Worm (Caenorhabditis elegans) whole organism, L4 larva: Measurements from ENCODE around the gene T28C6.8.
A peak's percentile ranks its signal among the peaks of the same experiment; 100 is the strongest.

ENCODE experiments used
- F10B5.3 ChIP-seq: sonication (generic microtip); optimal IDR thresholded peaks from 2 replicates; lab custom pipeline; 2016; ENCODE audit warnings: mild to moderate bottlenecking, missing genetic modification characterization, missing compliant biosample characterization
- F44E2.7 ChIP-seq: fragments of 200-800 bp; sonication (Bioruptor generic); IDR thresholded peaks from 2 replicates; pipeline ENCODE4 v2.1.2; 2022; ENCODE audit warnings: missing genetic modification characterization, missing compliant biosample characterization
- Y5F2A.4 ChIP-seq: fragments of 200-800 bp; sonication (Bioruptor generic); optimal IDR thresholded peaks from 2 replicates; lab custom pipeline; 2018; ENCODE audit warnings: mild to moderate bottlenecking, missing genetic modification characterization, missing compliant biosample characterization
- aha-1 ChIP-seq: fragments of 150-350 bp; peaks from one replicate; lab custom pipeline; 2014; ENCODE audit warnings: missing biosample characterization, missing genetic modification characterization
- aly-2 ChIP-seq: sonication (generic microtip); optimal IDR thresholded peaks from 2 replicates; lab custom pipeline; 2018; ENCODE audit warnings: missing biosample characterization, missing genetic modification characterization
- ceh-20 ChIP-seq: fragments of 200-800 bp; sonication (Bioruptor generic); IDR thresholded peaks from 2 replicates; pipeline ENCODE4 v1.3.6; 2022; ENCODE audit warnings: missing genetic modification reagents, missing genetic modification characterization, missing compliant biosample characterization
- ceh-32 ChIP-seq: sonication (generic microtip); optimal IDR thresholded peaks from 2 replicates; lab custom pipeline; 2016; ENCODE audit warnings: mild to moderate bottlenecking, missing genetic modification characterization, missing compliant biosample characterization; ENCODE audit not compliant: poor library complexity
- daf-12 ChIP-seq: fragments of 150-350 bp; optimal IDR thresholded peaks from 2 replicates; lab custom pipeline; 2014; ENCODE audit warnings: missing biosample characterization, missing genetic modification reagents, missing genetic modification characterization
- daf-16 ChIP-seq, 3 experiments: sonication (generic microtip); optimal IDR thresholded peaks; 2 replicates each; lab custom pipeline; 2016 to 2017; ENCODE audit warnings: missing genetic modification characterization in 3 of 3, missing genetic modification reagents in 3 of 3, mild to moderate bottlenecking in 2 of 3, missing compliant biosample characterization in 2 of 3, missing biosample characterization in 1 of 3, moderate library complexity in 1 of 3
- daf-19 ChIP-seq: fragments of 200-800 bp; sonication (Bioruptor generic); conservative IDR thresholded peaks from 2 replicates; pipeline ENCODE4 v1.3.6; 2022; ENCODE audit warnings: missing genetic modification characterization, missing compliant biosample characterization
- daf-8 ChIP-seq: fragments of 200-800 bp; sonication (Bioruptor generic); IDR thresholded peaks from 2 replicates; pipeline ENCODE4 v1.3.6; 2022; ENCODE audit warnings: missing genetic modification characterization, missing compliant biosample characterization
- dmd-6 ChIP-seq: fragments of 200-800 bp; sonication (Bioruptor generic); IDR thresholded peaks from 2 replicates; pipeline ENCODE4 v1.3.6; 2022; ENCODE audit warnings: missing genetic modification reagents, missing genetic modification characterization, missing compliant biosample characterization
- dve-1 ChIP-seq: sonication (generic microtip); optimal IDR thresholded peaks from 2 replicates; lab custom pipeline; 2017; ENCODE audit warnings: antibody characterized with exemption, mild to moderate bottlenecking, missing genetic modification characterization, missing compliant biosample characterization; ENCODE audit not compliant: insufficient read depth
- egl-27 ChIP-seq: sonication (generic microtip); optimal IDR thresholded peaks from 3 replicates; lab custom pipeline; 2017; ENCODE audit warnings: missing biosample characterization, missing genetic modification reagents, missing genetic modification characterization
- fos-1 ChIP-seq: fragments of 150-350 bp; optimal IDR thresholded peaks from 2 replicates; lab custom pipeline; 2014; ENCODE audit warnings: missing biosample characterization, missing genetic modification characterization
- hif-1 ChIP-seq, 2 experiments: sonication (generic microtip); optimal IDR thresholded peaks; 2 replicates each; lab custom pipeline; 2016 to 2017; ENCODE audit warnings: missing compliant biosample characterization in 2 of 2, missing genetic modification characterization in 2 of 2, missing genetic modification reagents in 2 of 2, missing genotype in 2 of 2, mild to moderate bottlenecking in 1 of 2
- hlh-11 ChIP-seq: fragments of 200-800 bp; sonication (Bioruptor generic); optimal IDR thresholded peaks from 2 replicates; lab custom pipeline; 2018; ENCODE audit warnings: mild to moderate bottlenecking, missing genetic modification characterization, missing compliant biosample characterization
- hlh-30 ChIP-seq: sonication (generic microtip); optimal IDR thresholded peaks from 2 replicates; lab custom pipeline; 2017; ENCODE audit warnings: antibody characterized with exemption, mild to moderate bottlenecking, missing genetic modification characterization, missing compliant biosample characterization; ENCODE audit not compliant: insufficient read depth
- hmg-1.1 ChIP-seq: fragments of 200-800 bp; sonication (Bioruptor generic); IDR thresholded peaks from 2 replicates; pipeline ENCODE4 v1.3.6; 2022; ENCODE audit warnings: missing genetic modification reagents, missing genetic modification characterization, missing compliant biosample characterization
- lim-7 ChIP-seq: fragments of 200-800 bp; sonication (Bioruptor generic); IDR thresholded peaks from 2 replicates; pipeline ENCODE4 v1.3.6; 2022; ENCODE audit warnings: missing genetic modification characterization, missing compliant biosample characterization
- lin-15B ChIP-seq: fragments of 150-350 bp; sonication (generic microtip); optimal IDR thresholded peaks from 3 replicates; lab custom pipeline; 2014; ENCODE audit warnings: missing biosample characterization, missing genetic modification characterization
- lin-29 ChIP-seq: fragments of 200-800 bp; sonication (Bioruptor generic); IDR thresholded peaks from 2 replicates; pipeline ENCODE4 v1.3.6; 2022; ENCODE audit warnings: missing genetic modification reagents, missing genetic modification characterization, missing compliant biosample characterization
- lsy-2 ChIP-seq, 2 experiments: fragments of 150-350 bp in 1 of 2; sonication (generic microtip) in 1 of 2; optimal IDR thresholded peaks; 2 replicates each; lab custom pipeline; 2014 to 2017; ENCODE audit warnings: missing biosample characterization in 2 of 2, missing genetic modification characterization in 2 of 2
- madf-5 ChIP-seq, 2 experiments: fragments of 200-800 bp; sonication (Bioruptor generic); IDR thresholded peaks; 2 replicates each; pipeline ENCODE4 v1.3.6; 2022; ENCODE audit warnings: missing compliant biosample characterization in 2 of 2, missing genetic modification characterization in 2 of 2
- mdl-1 ChIP-seq, 2 experiments: fragments of 150-350 bp in 1 of 2; sonication (generic microtip) in 1 of 2; optimal IDR thresholded peaks; 2 replicates each; lab custom pipeline; 2014 to 2017; ENCODE audit warnings: missing biosample characterization in 2 of 2, missing genetic modification characterization in 2 of 2
- mdt-29 ChIP-seq: fragments of 200-800 bp; sonication (Bioruptor generic); IDR thresholded peaks from 2 replicates; pipeline ENCODE4 v1.3.6; 2022; ENCODE audit warnings: missing genetic modification reagents, missing genetic modification characterization, missing compliant biosample characterization
- mxl-3 ChIP-seq: fragments of 200-800 bp; sonication (Bioruptor generic); optimal IDR thresholded peaks from 2 replicates; lab custom pipeline; 2018; ENCODE audit warnings: mild to moderate bottlenecking, missing genetic modification characterization, missing compliant biosample characterization
- nhr-102 ChIP-seq: sonication (generic microtip); optimal IDR thresholded peaks from 2 replicates; lab custom pipeline; 2016; ENCODE audit warnings: mild to moderate bottlenecking, missing genetic modification characterization, moderate library complexity, missing compliant biosample characterization
- nhr-25 ChIP-seq: sonication (generic microtip); optimal IDR thresholded peaks from 2 replicates; lab custom pipeline; 2017; ENCODE audit warnings: missing genetic modification characterization, mild to moderate bottlenecking, missing compliant biosample characterization, antibody characterized with exemption, moderate library complexity, borderline replicate concordance; ENCODE audit not compliant: insufficient read depth
- nhr-28 ChIP-seq: fragments of 150-350 bp; optimal IDR thresholded peaks from 2 replicates; lab custom pipeline; 2014; ENCODE audit warnings: missing biosample characterization, missing genetic modification characterization
- nhr-48 ChIP-seq: sonication (generic microtip); optimal IDR thresholded peaks from 2 replicates; lab custom pipeline; 2016; ENCODE audit warnings: mild to moderate bottlenecking, missing genetic modification characterization, missing compliant biosample characterization
- nhr-6 ChIP-seq: fragments of 150-350 bp; optimal IDR thresholded peaks from 2 replicates; lab custom pipeline; 2014; ENCODE audit warnings: missing biosample characterization, missing genetic modification characterization
- nhr-77 ChIP-seq: fragments of 150-350 bp; optimal IDR thresholded peaks from 2 replicates; lab custom pipeline; 2014; ENCODE audit warnings: missing biosample characterization, missing genetic modification characterization
- pqm-1 ChIP-seq: sonication (generic microtip); optimal IDR thresholded peaks from 2 replicates; lab custom pipeline; 2017; ENCODE audit warnings: missing biosample characterization, missing genetic modification characterization
- saeg-2 ChIP-seq: fragments of 200-800 bp; sonication (Bioruptor generic); IDR thresholded peaks from 2 replicates; pipeline ENCODE4 v1.3.6; 2022; ENCODE audit warnings: missing genetic modification reagents, missing genetic modification characterization, missing compliant biosample characterization
- set-16 ChIP-seq: fragments of 200-800 bp; sonication (Bioruptor generic); IDR thresholded peaks from 2 replicates; pipeline ENCODE4 v1.3.6; 2022; ENCODE audit warnings: missing genetic modification reagents, missing genetic modification characterization, missing compliant biosample characterization
- skn-1 ChIP-seq: fragments of 150-350 bp; optimal IDR thresholded peaks from 2 replicates; lab custom pipeline; 2014; ENCODE audit warnings: missing biosample characterization, missing genetic modification characterization
- snpc-1.2 ChIP-seq: fragments of 200-800 bp; sonication (Bioruptor generic); IDR thresholded peaks from 2 replicates; pipeline ENCODE4 v1.3.6; 2022; ENCODE audit warnings: missing genetic modification reagents, missing genetic modification characterization, missing compliant biosample characterization
- snpc-4 ChIP-seq: fragments of 150-350 bp; optimal IDR thresholded peaks from 2 replicates; lab custom pipeline; 2014; ENCODE audit warnings: missing biosample characterization, missing genetic modification characterization
- tag-97 ChIP-seq: fragments of 200-800 bp; sonication (Bioruptor generic); IDR thresholded peaks from 2 replicates; pipeline ENCODE4 v1.3.6; 2022; ENCODE audit warnings: missing genetic modification characterization, missing compliant biosample characterization
- tra-1 ChIP-seq: fragments of 200-800 bp; sonication (Bioruptor generic); IDR thresholded peaks from 2 replicates; pipeline ENCODE4 v1.3.6; 2022; ENCODE audit warnings: missing genetic modification reagents, missing genetic modification characterization, missing compliant biosample characterization
- unc-130 ChIP-seq: sonication (generic microtip); optimal IDR thresholded peaks from 2 replicates; lab custom pipeline; 2016; ENCODE audit warnings: missing genetic modification reagents, missing genetic modification characterization, missing compliant biosample characterization
- unc-62 ChIP-seq, 3 experiments: fragments of 150-350 bp in 1 of 3; sonication (generic microtip); optimal IDR thresholded peaks in 2 of 3; peaks in 1 of 3; 1 replicate in 1 of 3; 2 replicates in 2 of 3; lab custom pipeline; 2014 to 2017; ENCODE audit warnings: missing biosample characterization in 3 of 3, missing genetic modification characterization in 3 of 3, missing genetic modification reagents in 3 of 3, missing genotype in 1 of 3
- vab-7 ChIP-seq: fragments of 200-800 bp; sonication (Bioruptor generic); IDR thresholded peaks from 2 replicates; pipeline ENCODE4 v1.3.6; 2022; ENCODE audit warnings: missing genetic modification reagents, missing genetic modification characterization, missing compliant biosample characterization
- zfp-3 ChIP-seq: fragments of 200-800 bp; sonication (Bioruptor generic); conservative IDR thresholded peaks from 2 replicates; pipeline ENCODE4 v1.3.6; 2022; ENCODE audit warnings: missing genetic modification reagents, missing genetic modification characterization, missing compliant biosample characterization
- ztf-11 ChIP-seq: fragments of 150-350 bp; optimal IDR thresholded peaks from 2 replicates; lab custom pipeline; 2014; ENCODE audit warnings: missing biosample characterization, missing genetic modification characterization

T28C6.8 gene

ce11 chrIV:8794895-8795665, 35.4 kb downstream of the T28C6.8 start (continued):
- TF ChIP-seq saeg-2 (0 out of 2 replicates have a peak, but pooled peaks have one; percentile 70), skn-1 (tag; lab: Kevin White, UChicago) (no peak), lim-7 (GFP tag; lab: Robert Waterston, UW) (no peak), tag-97 (GFP tag; lab: Robert Waterston, UW) (no peak), F10B5.3 (tag; lab: Kevin White, UChicago) (peak; percentile 27), hlh-30 (peak; percentile 96), hif-1 (tag; optimal IDR thresholded peaks at IDR 0.05; lab: Kevin White, UChicago) (peak; percentile 16 to 90)

- no peak for TF ChIP-seq lin-29 (GFP tag; lab: Robert Waterston, UW)
- TF ChIP-seq nhr-102 (tag; lab: Kevin White, UChicago): peak; percentile 3
- no peak for TF ChIP-seq snpc-4 (tag; lab: Kevin White, UChicago)
- peak; percentile 27; the same call in 1 of the 2 replicates for TF ChIP-seq ceh-20 (GFP tag; lab: Robert Waterston, UW)
- TF ChIP-seq F44E2.7 (GFP tag; lab: Robert Waterston, UW): no peak
- TF ChIP-seq nhr-48 (tag; lab: Kevin White, UChicago): no peak
- peak; percentile 66 for TF ChIP-seq aha-1
- TF ChIP-seq snpc-1.2: no peak
- TF ChIP-seq nhr-77 (tag; lab: Kevin White, UChicago): no peak
- TF ChIP-seq set-16 (GFP tag; lab: Robert Waterston, UW): no peak
- peak in 1 of 2 experiments; percentile 52 for TF ChIP-seq mdl-1 (tag; optimal IDR thresholded peaks at IDR 0.05; lab: Kevin White, UChicago)
- TF ChIP-seq hlh-30: peak; percentile 25
- TF ChIP-seq dmd-6 (GFP tag; lab: Robert Waterston, UW): peak; percentile 71
- no peak for TF ChIP-seq daf-19 (GFP tag; lab: Robert Waterston, UW)
- no peak for TF ChIP-seq nhr-6 (tag; lab: Kevin White, UChicago)
- TF ChIP-seq lin-15B (tag; lab: Kevin White, UChicago): no peak
- TF ChIP-seq mxl-3 (GFP tag; lab: Kevin White, UChicago): peak; percentile 80
- TF ChIP-seq daf-12: no peak
- no peak for TF ChIP-seq hmg-1.1 (GFP tag; lab: Robert Waterston, UW)
- TF ChIP-seq vab-7: no peak
- no peak for TF ChIP-seq fos-1 (tag; lab: Kevin White, UChicago)
- no peak for TF ChIP-seq daf-8 (GFP tag; lab: Robert Waterston, UW)
- peak in 1 of 2 experiments; percentile 97 for TF ChIP-seq unc-62 (GFP tag; optimal IDR thresholded peaks at IDR 0.05 in 1 of 2; lab: Kevin White, UChicago)
- TF ChIP-seq unc-62 (tag; optimal IDR thresholded peaks at IDR 0.05; lab: Kevin White, UChicago): no peak
- peak; percentile 94 for TF ChIP-seq nhr-25 (tag; lab: Kevin White, UChicago)
- no peak for TF ChIP-seq Y5F2A.4
- no peak for TF ChIP-seq madf-5 (GFP tag; IDR thresholded peaks at IDR 0.05; lab: Robert Waterston, UW)
- no peak for TF ChIP-seq ceh-32 (tag; lab: Kevin White, UChicago)
- no peak for TF ChIP-seq unc-130 (GFP tag; lab: Kevin White, UChicago)
- no peak for TF ChIP-seq aly-2 (tag; lab: Kevin White, UChicago)
- TF ChIP-seq tag-97 (GFP tag; lab: Robert Waterston, UW): no peak
- TF ChIP-seq nhr-28 (tag; lab: Kevin White, UChicago): peak; percentile 84
- TF ChIP-seq hlh-11 (tag; lab: Kevin White, UChicago): peak; percentile 85
- peak in 1 of 2 experiments; percentile 19 for TF ChIP-seq lsy-2 (tag; optimal IDR thresholded peaks at IDR 0.05; lab: Kevin White, UChicago)
- TF ChIP-seq tra-1 (GFP tag; lab: Robert Waterston, UW): peak; percentile 74; the same call in 1 of the 2 replicates
- peak; percentile 80 for TF ChIP-seq pqm-1 (tag; lab: Kevin White, UChicago)
- peak; percentile 37 for TF ChIP-seq dve-1 (tag; lab: Kevin White, UChicago)
- no peak for TF ChIP-seq zfp-3
- TF ChIP-seq ztf-11 (tag; lab: Kevin White, UChicago): no peak
- TF ChIP-seq egl-27 (tag; lab: Kevin White, UChicago): no peak
- no peak for TF ChIP-seq daf-16 (GFP tag; optimal IDR thresholded peaks at IDR 0.05; lab: Kevin White, UChicago)
- TF ChIP-seq daf-16 (tag; optimal IDR thresholded peaks at IDR 0.05; lab: Kevin White, UChicago): peak; percentile 26
- TF ChIP-seq mdt-29 (GFP tag; lab: Robert Waterston, UW): no peak
Observed at ce11 chrIV:8793223-8793622, 37.3 kb downstream of the T28C6.8 start.
